Fruit fly (Drosophila melanogaster) whole organism, pupa: ENCODE data around the gene CG32192.

ENCODE experiments used
- CG10348 ChIP-seq: fragments of 200-800 bp; sonication (Bioruptor generic); IDR thresholded peaks from 2 replicates; pipeline ENCODE4 v1.3.6; 2022; ENCODE audit warnings: missing biosample characterization, missing genetic modification characterization
- CG12605 ChIP-seq: fragments of 200-800 bp; sonication (Bioruptor generic); IDR thresholded peaks from 2 replicates; pipeline ENCODE4 v1.3.6; 2022; ENCODE audit warnings: missing biosample characterization, missing genetic modification characterization
- CG9948 ChIP-seq: fragments of 200-800 bp; sonication (Bioruptor generic); optimal IDR thresholded peaks from 2 replicates; lab custom pipeline; 2018; ENCODE audit warnings: missing biosample characterization, mild to moderate bottlenecking, missing genetic modification characterization, moderate library complexity

DNA sequence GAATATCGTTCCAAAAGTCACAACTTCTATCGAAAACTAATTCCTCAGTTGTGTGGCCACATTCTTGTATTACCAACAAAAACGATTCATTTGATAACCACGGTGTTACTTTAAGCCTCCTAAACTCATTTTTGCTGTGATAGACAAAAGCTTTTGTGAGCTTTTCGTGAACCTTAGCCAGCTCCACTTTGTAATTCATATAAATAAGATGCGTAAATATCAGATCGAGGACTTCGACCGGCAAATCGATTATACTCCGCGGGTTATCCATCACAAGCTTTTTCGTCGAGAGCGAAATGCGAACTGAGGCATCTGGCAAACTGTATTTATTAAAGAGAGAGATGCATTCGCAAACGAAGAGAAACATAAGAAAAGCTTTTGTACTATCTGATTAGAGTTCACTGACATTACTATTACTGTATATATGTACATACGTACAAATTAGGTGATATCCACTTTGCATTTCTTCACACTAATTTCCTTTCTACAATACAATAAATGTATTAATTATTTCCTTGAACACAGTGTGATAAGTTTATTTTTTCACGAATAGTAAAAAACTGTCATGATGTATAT, 33.5 kb downstream of the CG32192 start, which contains the start of gene CG44004:
- TF ChIP-seq CG12605 (GFP tag; lab: Robert Waterston, UW) (peak; percentile 31; the same call in 1 of the 2 replicates), CG9948 (tag; lab: Kevin White, UChicago) (no peak), CG10348 (GFP tag; lab: Robert Waterston, UW) (no peak)
